Fruit fly (Drosophila melanogaster): ENCODE data around the gene Usp32.
A peak's percentile ranks its signal among the peaks of the same experiment; 100 is the strongest.

The Usp32 gene

dm6 chr3L:19902560-19903399 is 31.8 kb downstream of the Usp32 start (continued):
- 0 out of 3 replicates have a peak, but pooled peaks have one; percentile 38 for TF ChIP-seq vnd (GFP tag; IDR thresholded peaks at IDR 0.05; ENCODE audit: partially characterized antibody)
- peak; percentile 80 for TF ChIP-seq cas (GFP tag; IDR thresholded peaks at IDR 0.05)
- peak; percentile 96 for TF ChIP-seq CG12219 (GFP tag; optimal IDR thresholded peaks at IDR 0.05)
- TF ChIP-seq Dbx (GFP tag; IDR thresholded peaks at IDR 0.05), result peak; percentile 91
- TF ChIP-seq CG10431 (GFP tag; optimal IDR thresholded peaks at IDR 0.05), result peak; percentile 70
- TF ChIP-seq CG10565 (GFP tag; optimal IDR thresholded peaks at IDR 0.05), result peak; percentile 19
- peak; percentile 91 for TF ChIP-seq Max (GFP tag; optimal IDR thresholded peaks at IDR 0.05)
- peak; percentile 90 for TF ChIP-seq CG15514 (GFP tag; optimal IDR thresholded peaks at IDR 0.05)
- peak; percentile 54 for TF ChIP-seq nau (GFP tag; optimal IDR thresholded peaks at IDR 0.05)
- TF ChIP-seq CG15601 (tag; optimal IDR thresholded peaks at IDR 0.05), result peak; percentile 91
- TF ChIP-seq Trl (optimal IDR thresholded peaks at IDR 0.05), result no peak
- peak; percentile 97 for TF ChIP-seq Trl (GFP tag; optimal IDR thresholded peaks at IDR 0.05)
- TF ChIP-seq NK7.1 (GFP tag; optimal IDR thresholded peaks at IDR 0.05), result peak; percentile 92
- peak; percentile 55 for TF ChIP-seq CG17186 (GFP tag; optimal IDR thresholded peaks at IDR 0.05)
- TF ChIP-seq Pdp1 (GFP tag; optimal IDR thresholded peaks at IDR 0.05), result peak; percentile 91 to 96
- TF ChIP-seq CG6765 (GFP tag; optimal IDR thresholded peaks at IDR 0.05), result peak; percentile 90
- peak; percentile 91 for TF ChIP-seq danr (GFP tag; IDR thresholded peaks at IDR 0.05)
- peak; percentile 98 for TF ChIP-seq CG2120 (GFP tag; optimal IDR thresholded peaks at IDR 0.05)
- peak; percentile 89; the same call in 1 of the 2 replicates for TF ChIP-seq CkIIα-i1 (GFP tag; IDR thresholded peaks at IDR 0.05)
- peak; percentile 80 for TF ChIP-seq H15 (GFP tag; IDR thresholded peaks at IDR 0.05)
- peak; percentile 62 for TF ChIP-seq CG8359 (GFP tag; optimal IDR thresholded peaks at IDR 0.05; ENCODE audit: borderline replicate concordance)
- peak; percentile 65 for TF ChIP-seq ftz-f1 (GFP tag; optimal IDR thresholded peaks at IDR 0.05)
- no peak for TF ChIP-seq Opbp (GFP tag; IDR thresholded peaks at IDR 0.05; ENCODE audit: partially characterized antibody)
- TF ChIP-seq CG9932 (GFP tag; IDR thresholded peaks at IDR 0.05), result peak; percentile 97
- TF ChIP-seq Deaf1 (tag; optimal IDR thresholded peaks at IDR 0.05), result peak; percentile 91
- TF ChIP-seq CG3163 (GFP tag; optimal IDR thresholded peaks at IDR 0.05), result peak; percentile 84
- TF ChIP-seq CTCF (GFP tag; optimal IDR thresholded peaks at IDR 0.05), result peak; percentile 51
- peak; percentile 91 for TF ChIP-seq CG9727 (GFP tag; optimal IDR thresholded peaks at IDR 0.05)
- peak; percentile 95 for TF ChIP-seq PHDP (tag; optimal IDR thresholded peaks at IDR 0.05)
- peak; percentile 86 for TF ChIP-seq CG4707 (GFP tag; optimal IDR thresholded peaks at IDR 0.05)
- TF ChIP-seq CG18476 (GFP tag; optimal IDR thresholded peaks at IDR 0.05), result peak; percentile 78
- peak; percentile 87 for TF ChIP-seq CG17829 (tag; optimal IDR thresholded peaks at IDR 0.05)
- TF ChIP-seq slbo (GFP tag; IDR thresholded peaks at IDR 0.05), result peak; percentile 97
- peak; percentile 51 for TF ChIP-seq CG7271 (tag; optimal IDR thresholded peaks at IDR 0.05)
- peak; percentile 86 for TF ChIP-seq Dad (GFP tag; optimal IDR thresholded peaks at IDR 0.05)
- TF ChIP-seq CG7963 (GFP tag; IDR thresholded peaks at IDR 0.05; ENCODE audit: partially characterized antibody), result no peak
- peak; percentile 89 for TF ChIP-seq Oaz (GFP tag; IDR thresholded peaks at IDR 0.05)
- TF ChIP-seq Hey (tag; optimal IDR thresholded peaks at IDR 0.05), result peak; percentile 47
- TF ChIP-seq E2f2 (GFP tag; IDR thresholded peaks at IDR 0.05), result peak; percentile 79
- TF ChIP-seq rib (GFP tag; IDR thresholded peaks at IDR 0.05), result peak; percentile 91
- peak; percentile 77 for TF ChIP-seq GATAe (GFP tag; conservative IDR thresholded peaks at IDR 0.05)
- TF ChIP-seq chm (GFP tag; IDR thresholded peaks at IDR 0.05), result peak; percentile 96
- peak; percentile 94 for TF ChIP-seq ap (GFP tag; IDR thresholded peaks at IDR 0.05)
- TF ChIP-seq CG11247 (GFP tag; IDR thresholded peaks at IDR 0.05), result peak; percentile 90
- TF ChIP-seq CG31441 (GFP tag; IDR thresholded peaks at IDR 0.05), result peak; percentile 92
- TF ChIP-seq CG11723 (GFP tag; optimal IDR thresholded peaks at IDR 0.05), result peak; percentile 89
- peak; percentile 67 for TF ChIP-seq Nf-YA (GFP tag; IDR thresholded peaks at IDR 0.05)
- peak; percentile 96 for TF ChIP-seq CG16863 (GFP tag; optimal IDR thresholded peaks at IDR 0.05)
- TF ChIP-seq btn (GFP tag; optimal IDR thresholded peaks at IDR 0.05), result peak; percentile 93
- peak; percentile 49 for TF ChIP-seq NC2β (GFP tag; optimal IDR thresholded peaks at IDR 0.05)

All from whole organism, embryonic.